Fruit fly (Drosophila melanogaster): Measurements from ENCODE around the gene D2hgdh.

D2hgdh gene

dm6 chrX:2134965-2135758 lies 6.1 kb upstream of the D2hgdh start (continued):
- TF ChIP-seq vnd (GFP tag; IDR thresholded peaks at IDR 0.05; ENCODE audit: partially characterized antibody) (no peak), CG11093 (GFP tag; IDR thresholded peaks at IDR 0.05) (peak; percentile 55; the same call in 2 of the 3 replicates), CG16779 (GFP tag; IDR thresholded peaks at IDR 0.05) (no peak), CG4328 (GFP tag; optimal IDR thresholded peaks at IDR 0.05) (peak; percentile 91), CoRest (tag; optimal IDR thresholded peaks at IDR 0.05) (peak; percentile 94), Dref (GFP tag; IDR thresholded peaks at IDR 0.05) (no peak), Bgb (GFP tag; IDR thresholded peaks at IDR 0.05; ENCODE audit: partially characterized antibody) (0 out of 2 replicates have a peak, but pooled peaks have one; percentile 5), HLH3B (GFP tag; IDR thresholded peaks at IDR 0.05) (peak; percentile 88), HmgD (GFP tag; optimal IDR thresholded peaks at IDR 0.05) (no peak), MTF-1 (GFP tag; optimal IDR thresholded peaks at IDR 0.05; ENCODE audit: borderline replicate concordance) (peak; percentile 83), ap (GFP tag; IDR thresholded peaks at IDR 0.05) (peak; percentile 75), gcm2 (GFP tag; optimal IDR thresholded peaks at IDR 0.05) (peak; percentile 72), Taf1 (GFP tag; IDR thresholded peaks at IDR 0.05) (peak; percentile 58), CG13624 (GFP tag; optimal IDR thresholded peaks at IDR 0.05) (peak; percentile 86), CG30403 (GFP tag; optimal IDR thresholded peaks at IDR 0.05) (peak; percentile 89), al (GFP tag; IDR thresholded peaks at IDR 0.05) (peak; percentile 79), CG34224 (GFP tag; IDR thresholded peaks at IDR 0.05; ENCODE audit: partially characterized antibody) (no peak), lbe (GFP tag; optimal IDR thresholded peaks at IDR 0.05) (peak; percentile 75), CG34422 (GFP tag; IDR thresholded peaks at IDR 0.05) (peak; percentile 75), vvl (GFP tag; IDR thresholded peaks at IDR 0.05) (peak; percentile 90), CG31365 (tag; optimal IDR thresholded peaks at IDR 0.05) (peak; percentile 70), CG11696 (GFP tag; IDR thresholded peaks at IDR 0.05) (peak; percentile 62), dimm (GFP tag; IDR thresholded peaks at IDR 0.05) (peak; percentile 42; the same call in 1 of the 2 replicates), Mrtf (GFP tag; IDR thresholded peaks at IDR 0.05) (peak; percentile 83), CG14014 (GFP tag; IDR thresholded peaks at IDR 0.05) (peak; percentile 84), br (optimal IDR thresholded peaks at IDR 0.05) (no peak), Jarid2 (GFP tag; optimal IDR thresholded peaks at IDR 0.05) (peak; percentile 63), kah (GFP tag; optimal IDR thresholded peaks at IDR 0.05) (peak; percentile 79), gro (GFP tag; optimal IDR thresholded peaks at IDR 0.05) (peak; percentile 69), tin (GFP tag; optimal IDR thresholded peaks at IDR 0.05) (peak; percentile 85), CG31441 (GFP tag; IDR thresholded peaks at IDR 0.05) (peak; percentile 88), trem (tag; optimal IDR thresholded peaks at IDR 0.05) (peak; percentile 81), CG14050 (GFP tag; IDR thresholded peaks at IDR 0.05) (peak; percentile 79), Hey (tag; optimal IDR thresholded peaks at IDR 0.05) (peak; percentile 19), CG5953 (GFP tag; IDR thresholded peaks at IDR 0.05) (peak; percentile 60), CG10462 (GFP tag; optimal IDR thresholded peaks at IDR 0.05) (peak; percentile 66), Sox102F (GFP tag; optimal IDR thresholded peaks at IDR 0.05) (peak; percentile 90), Atf-2 (GFP tag; optimal IDR thresholded peaks at IDR 0.05) (peak; percentile 83), Hmx (GFP tag; optimal IDR thresholded peaks at IDR 0.05) (peak; percentile 76), Six4 (GFP tag; optimal IDR thresholded peaks at IDR 0.05) (peak; percentile 77), hth (optimal IDR thresholded peaks at IDR 0.05) (peak; percentile 41), fu2 (GFP tag; optimal IDR thresholded peaks at IDR 0.05) (peak; percentile 83), CG1529 (GFP tag; optimal IDR thresholded peaks at IDR 0.05) (peak; percentile 82), CG4404 (GFP tag; IDR thresholded peaks at IDR 0.05) (peak; percentile 76), ci (GFP tag; IDR thresholded peaks at IDR 0.05) (peak; percentile 87), ab (GFP tag; optimal IDR thresholded peaks at IDR 0.05) (peak; percentile 14), Spps (tag; optimal IDR thresholded peaks at IDR 0.05) (peak; percentile 85), crc (GFP tag; optimal IDR thresholded peaks at IDR 0.05) (peak; percentile 76), ATbp (GFP tag; optimal IDR thresholded peaks at IDR 0.05) (peak; percentile 76), sd (tag; optimal IDR thresholded peaks at IDR 0.05) (peak; percentile 67), tap (tag; optimal IDR thresholded peaks at IDR 0.05) (peak; percentile 90)
